Worm (Caenorhabditis elegans): ENCODE results near the gene Y62H9A.3.

ce11 chrX:11848618-11849017, 31.2 kb downstream of the Y62H9A.3 start, which contains the start of gene F54F7.9:
- no peak for TF ChIP-seq nhr-10 (tag; optimal IDR thresholded peaks at IDR 0.05)
- TF ChIP-seq nhr-11 (tag; optimal IDR thresholded peaks at IDR 0.05): no peak
- TF ChIP-seq F13H6.1 (tag; optimal IDR thresholded peaks at IDR 0.05): no peak
- TF ChIP-seq unc-62 (GFP tag; optimal IDR thresholded peaks at IDR 0.05): no peak
- TF ChIP-seq zag-1 (tag; optimal IDR thresholded peaks at IDR 0.05): no peak
- no peak for TF ChIP-seq elt-3 (tag; optimal IDR thresholded peaks at IDR 0.05)
- no peak for TF ChIP-seq ZK546.5 (tag; optimal IDR thresholded peaks at IDR 0.05)
- TF ChIP-seq nhr-77 (tag; optimal IDR thresholded peaks at IDR 0.05): no peak
- no peak for TF ChIP-seq nhr-6 (tag; optimal IDR thresholded peaks at IDR 0.05)
- no peak for TF ChIP-seq ama-1 (optimal IDR thresholded peaks at IDR 0.05)
- no peak for TF ChIP-seq nhr-237 (tag; optimal IDR thresholded peaks at IDR 0.05)
